Worm (Caenorhabditis elegans) whole organism, L2 larva: ENCODE results near the gene arid-1.

Source experiments
- ZK546.5 ChIP-seq: sonication (generic microtip); optimal IDR thresholded peaks from 2 replicates; lab custom pipeline; 2017; ENCODE audit warnings: missing biosample characterization, missing genetic modification characterization
- ceh-16 ChIP-seq: fragments of 150-350 bp; optimal IDR thresholded peaks from 2 replicates; lab custom pipeline; 2014; ENCODE audit warnings: missing biosample characterization, missing genetic modification characterization
- elt-3 ChIP-seq: sonication (generic microtip); optimal IDR thresholded peaks from 2 replicates; lab custom pipeline; 2017; ENCODE audit warnings: missing biosample characterization, missing genetic modification characterization
- fos-1 ChIP-seq: fragments of 150-350 bp; optimal IDR thresholded peaks from 2 replicates; lab custom pipeline; 2014; ENCODE audit warnings: missing biosample characterization, missing genetic modification characterization
- mab-5 ChIP-seq: fragments of 150-350 bp; optimal IDR thresholded peaks from 2 replicates; lab custom pipeline; 2014; ENCODE audit warnings: missing biosample characterization, missing genetic modification characterization
- mdl-1 ChIP-seq, 2 experiments: fragments of 150-350 bp in 1 of 2; sonication (generic microtip) in 1 of 2; optimal IDR thresholded peaks; 2 replicates each; lab custom pipeline; 2017; ENCODE audit warnings: missing biosample characterization in 2 of 2, missing genetic modification characterization in 2 of 2
- unc-55 ChIP-seq: fragments of 150-350 bp; sonication (generic microtip); optimal IDR thresholded peaks from 3 replicates; lab custom pipeline; 2014; ENCODE audit warnings: missing biosample characterization, missing genetic modification reagents, missing genetic modification characterization
- unc-62 ChIP-seq: fragments of 150-350 bp; optimal IDR thresholded peaks from 2 replicates; lab custom pipeline; 2014; ENCODE audit warnings: missing biosample characterization, missing genetic modification reagents, missing genetic modification characterization
- zag-1 ChIP-seq: fragments of 150-350 bp; optimal IDR thresholded peaks from 2 replicates; lab custom pipeline; 2014; ENCODE audit warnings: missing biosample characterization, missing genetic modification characterization
- ztf-11 ChIP-seq: sonication (generic microtip); optimal IDR thresholded peaks from 2 replicates; lab custom pipeline; 2017; ENCODE audit warnings: missing biosample characterization, missing genetic modification characterization

- no peak for TF ChIP-seq zag-1 (tag; lab: Kevin White, UChicago)
- no peak for TF ChIP-seq elt-3 (tag; lab: Kevin White, UChicago)
- no peak for TF ChIP-seq unc-62 (GFP tag; lab: Kevin White, UChicago)
- no peak for TF ChIP-seq mab-5 (tag; lab: Kevin White, UChicago)
- no peak for TF ChIP-seq fos-1 (tag; lab: Kevin White, UChicago)
- TF ChIP-seq ZK546.5, result no peak
- TF ChIP-seq ceh-16 (tag; lab: Kevin White, UChicago), result no peak
- no peak for TF ChIP-seq ztf-11 (tag; lab: Kevin White, UChicago)
- TF ChIP-seq unc-55 (GFP tag; lab: Kevin White, UChicago), result no peak
- TF ChIP-seq mdl-1 (tag; optimal IDR thresholded peaks at IDR 0.05; lab: Kevin White, UChicago), result no peak
Observed at ce11 chrV:201300-201699, 15.3 kb downstream of the arid-1 start, which contains the start of gene trpp-1.
